Fruit fly (Drosophila melanogaster) whole organism: Measurements from ENCODE around the gene mRpL11.

Experiments
- Dll ChIP-seq: fragments of >200 bp; optimal IDR thresholded peaks from 2 replicates; lab custom pipeline; 2017
- EcR ChIP-seq, 2 experiments: fragments of >200 bp; optimal IDR thresholded peaks; 2 replicates each; lab custom pipeline; 2017; ENCODE audit warnings: missing biosample characterization in 2 of 2, missing genetic modification characterization in 2 of 2, missing genetic modification reagents in 2 of 2
- pan ChIP-seq: fragments of >200 bp; optimal IDR thresholded peaks from 2 replicates; lab custom pipeline; 2017
- usp ChIP-seq: fragments of >200 bp; optimal IDR thresholded peaks from 2 replicates; lab custom pipeline; 2017; ENCODE audit warnings: missing biosample characterization, missing genetic modification characterization, mixed read lengths

DNA sequence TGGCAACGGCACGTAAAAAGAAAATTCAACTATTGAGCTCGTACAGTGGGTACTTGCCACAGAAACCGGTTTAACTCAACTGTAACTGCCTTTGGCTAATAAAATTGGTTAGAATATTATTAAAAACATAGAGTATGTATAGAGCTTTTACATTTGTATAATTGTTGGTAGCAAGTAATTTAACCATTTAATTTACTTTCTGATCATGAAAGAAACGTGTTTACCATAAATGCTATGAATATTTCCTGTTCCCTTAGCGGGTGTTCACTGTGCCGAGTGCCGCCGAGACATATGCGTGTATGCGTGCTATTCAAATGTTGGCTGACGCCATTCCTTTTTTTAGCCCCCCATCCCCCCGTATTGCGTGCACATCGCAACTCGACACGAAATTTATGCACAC lies 37.1 kb downstream of the mRpL11 start:
- no peak for TF ChIP-seq usp (GFP tag; lab: Kevin White, UChicago)
- no peak for TF ChIP-seq EcR (GFP tag; optimal IDR thresholded peaks at IDR 0.05; lab: Kevin White, UChicago)
- no peak for TF ChIP-seq pan (lab: Kevin White, UChicago)
- no peak for TF ChIP-seq Dll
